Worm (Caenorhabditis elegans) whole organism, young adult: Measurements from ENCODE around the gene Y44A6D.7.

Experiments used
- B0336.3 ChIP-seq: fragments of 200-800 bp; sonication (Bioruptor generic); IDR thresholded peaks from 2 replicates; pipeline ENCODE4 v1.3.6; 2022; ENCODE audit warnings: missing genetic modification characterization, missing compliant biosample characterization
- F10E7.11 ChIP-seq: sonication (generic microtip); optimal IDR thresholded peaks from 2 replicates; lab custom pipeline; 2017; ENCODE audit warnings: mild to moderate bottlenecking, missing genetic modification characterization, moderate library complexity, missing compliant biosample characterization
- F22D6.2 ChIP-seq: sonication (generic microtip); optimal IDR thresholded peaks from 2 replicates; lab custom pipeline; 2016; ENCODE audit warnings: mild to moderate bottlenecking, missing genetic modification characterization, missing compliant biosample characterization
- F33H1.4 ChIP-seq: fragments of 200-800 bp; sonication (Bioruptor generic); IDR thresholded peaks from 2 replicates; pipeline ENCODE4 v1.3.6; 2022; ENCODE audit warnings: missing genetic modification reagents, missing genetic modification characterization, missing compliant biosample characterization
- F37B4.10 ChIP-seq: fragments of 200-800 bp; sonication (Bioruptor generic); IDR thresholded peaks from 2 replicates; pipeline ENCODE4 v1.3.6; 2022; ENCODE audit warnings: missing genetic modification characterization, missing compliant biosample characterization
- F57C9.4 ChIP-seq: sonication (generic microtip); optimal IDR thresholded peaks from 2 replicates; lab custom pipeline; 2017; ENCODE audit warnings: mild to moderate bottlenecking, missing genetic modification characterization, missing compliant biosample characterization
- K11D2.4 ChIP-seq: fragments of 200-800 bp; sonication (Bioruptor generic); IDR thresholded peaks from 2 replicates; pipeline ENCODE4 v1.3.6; 2022; ENCODE audit warnings: missing genetic modification reagents, missing genetic modification characterization, missing compliant biosample characterization
- Y53F4B.3 ChIP-seq: fragments of 200-800 bp; sonication (Bioruptor generic); IDR thresholded peaks from 2 replicates; pipeline ENCODE4 v1.3.6; 2022; ENCODE audit warnings: missing genetic modification reagents, missing genetic modification characterization, missing compliant biosample characterization
- Y95B8A.8 ChIP-seq: fragments of 200-800 bp; sonication (Bioruptor generic); IDR thresholded peaks from 2 replicates; pipeline ENCODE4 v1.3.6; 2022; ENCODE audit warnings: missing genetic modification reagents, missing genetic modification characterization, missing compliant biosample characterization
- ZK185.1 ChIP-seq: sonication (generic microtip); optimal IDR thresholded peaks from 2 replicates; lab custom pipeline; 2016; ENCODE audit warnings: mild to moderate bottlenecking, missing genetic modification characterization, missing compliant biosample characterization; ENCODE audit not compliant: poor library complexity, severe bottlenecking
- akir-1 ChIP-seq: fragments of 200-800 bp; sonication (Bioruptor generic); optimal IDR thresholded peaks from 2 replicates; lab custom pipeline; 2018; ENCODE audit warnings: mild to moderate bottlenecking, missing genetic modification characterization, moderate library complexity, missing compliant biosample characterization
- ama-1 ChIP-seq, 3 experiments: fragments of 150-350 bp in 1 of 3; sonication (generic microtip) in 2 of 3; optimal IDR thresholded peaks; 2 replicates each; lab custom pipeline; 2014 to 2018; ENCODE audit warnings: missing biosample characterization in 2 of 3, missing genetic modification characterization in 2 of 3, missing genetic modification reagents in 2 of 3
- atf-7 ChIP-seq: sonication (generic microtip); optimal IDR thresholded peaks from 2 replicates; lab custom pipeline; 2017; ENCODE audit warnings: mild to moderate bottlenecking, missing genetic modification characterization, missing compliant biosample characterization
- athp-1 ChIP-seq: sonication (generic microtip); optimal IDR thresholded peaks from 2 replicates; lab custom pipeline; 2017; ENCODE audit warnings: mild to moderate bottlenecking, missing genetic modification characterization, missing compliant biosample characterization
- ccch-3 ChIP-seq: fragments of 200-800 bp; sonication (Bioruptor generic); optimal IDR thresholded peaks from 2 replicates; lab custom pipeline; 2018; ENCODE audit warnings: mild to moderate bottlenecking, missing genetic modification characterization, missing compliant biosample characterization
- ceh-91 ChIP-seq: fragments of 200-800 bp; sonication (Bioruptor generic); IDR thresholded peaks from 2 replicates; pipeline ENCODE4 v1.3.6; 2022; ENCODE audit warnings: missing genetic modification reagents, missing genetic modification characterization, missing compliant biosample characterization
- dox-1 ChIP-seq: fragments of 200-800 bp; sonication (Bioruptor generic); IDR thresholded peaks from 2 replicates; pipeline ENCODE4 v1.3.6; 2022; ENCODE audit warnings: missing genetic modification reagents, missing genetic modification characterization, missing compliant biosample characterization
- dpff-1 ChIP-seq: sonication (generic microtip); optimal IDR thresholded peaks from 2 replicates; lab custom pipeline; 2017; ENCODE audit warnings: mild to moderate bottlenecking, missing genetic modification characterization, missing compliant biosample characterization
- dpl-1 ChIP-seq: fragments of 150-350 bp; optimal IDR thresholded peaks from 2 replicates; lab custom pipeline; 2014; ENCODE audit warnings: missing biosample characterization, missing genetic modification reagents, missing genetic modification characterization
- egl-44 ChIP-seq: fragments of 200-800 bp; sonication (Bioruptor generic); IDR thresholded peaks from 2 replicates; pipeline ENCODE4 v1.3.6; 2022; ENCODE audit warnings: missing genetic modification reagents, missing genetic modification characterization, missing compliant biosample characterization
- fkh-3 ChIP-seq: sonication (generic microtip); optimal IDR thresholded peaks from 2 replicates; lab custom pipeline; 2016; ENCODE audit warnings: mild to moderate bottlenecking, missing genetic modification characterization, missing compliant biosample characterization
- him-1 ChIP-seq: sonication (generic microtip); optimal IDR thresholded peaks from 2 replicates; lab custom pipeline; 2016; ENCODE audit warnings: missing genotype, missing genetic modification reagents, missing genetic modification characterization, missing compliant biosample characterization
- hlh-26 ChIP-seq: fragments of 200-800 bp; sonication (Bioruptor generic); conservative IDR thresholded peaks from 2 replicates; pipeline ENCODE4 v1.3.6; 2022; ENCODE audit warnings: missing genetic modification reagents, missing genetic modification characterization, missing compliant biosample characterization
- hmg-1.2 ChIP-seq: fragments of 200-800 bp; sonication (Bioruptor generic); IDR thresholded peaks from 2 replicates; pipeline ENCODE4 v1.3.6; 2022; ENCODE audit warnings: missing genetic modification reagents, missing genetic modification characterization, missing compliant biosample characterization
- hrde-1 ChIP-seq: sonication (generic microtip); optimal IDR thresholded peaks from 2 replicates; lab custom pipeline; 2016; ENCODE audit warnings: missing genetic modification characterization, mild to moderate bottlenecking, missing compliant biosample characterization, moderate library complexity, missing genotype, missing genetic modification reagents, borderline replicate concordance
- let-607 ChIP-seq, 2 experiments: fragments of 200-800 bp in 1 of 2; sonication (Bioruptor generic) in 1 of 2; sonication (generic microtip) in 1 of 2; optimal IDR thresholded peaks; 2 replicates each; lab custom pipeline; 2016 to 2018; ENCODE audit warnings: mild to moderate bottlenecking in 2 of 2, missing compliant biosample characterization in 2 of 2, missing genetic modification characterization in 2 of 2, moderate library complexity in 2 of 2, missing genotype in 1 of 2
- lin-40 ChIP-seq: sonication (generic microtip); optimal IDR thresholded peaks from 2 replicates; lab custom pipeline; 2016; ENCODE audit warnings: missing genetic modification characterization, mild to moderate bottlenecking, missing compliant biosample characterization, missing genotype, missing genetic modification reagents
- lin-54 ChIP-seq: fragments of 200-800 bp; sonication (Bioruptor generic); optimal IDR thresholded peaks from 2 replicates; lab custom pipeline; 2018; ENCODE audit warnings: mild to moderate bottlenecking, missing genetic modification characterization, missing compliant biosample characterization
- lir-1 ChIP-seq: fragments of 200-800 bp; sonication (Bioruptor generic); conservative IDR thresholded peaks from 2 replicates; pipeline ENCODE4 v1.3.6; 2022; ENCODE audit warnings: missing genetic modification reagents, missing genetic modification characterization, missing compliant biosample characterization
- madf-10 ChIP-seq: sonication (generic microtip); optimal IDR thresholded peaks from 2 replicates; lab custom pipeline; 2016; ENCODE audit warnings: mild to moderate bottlenecking, missing genetic modification characterization, missing compliant biosample characterization
- madf-3 ChIP-seq: fragments of 200-800 bp; sonication (Bioruptor generic); IDR thresholded peaks from 2 replicates; pipeline ENCODE4 v1.3.6; 2022; ENCODE audit warnings: missing genetic modification reagents, missing genetic modification characterization, missing compliant biosample characterization
- mes-4 ChIP-seq: sonication (generic microtip); optimal IDR thresholded peaks from 2 replicates; lab custom pipeline; 2016; ENCODE audit warnings: missing genotype, missing genetic modification characterization, missing compliant biosample characterization
- mxl-1 ChIP-seq: sonication (generic microtip); optimal IDR thresholded peaks from 2 replicates; lab custom pipeline; 2016; ENCODE audit warnings: missing genetic modification characterization, missing compliant biosample characterization
- nfyb-1 ChIP-seq: fragments of 200-800 bp; sonication (Bioruptor generic); IDR thresholded peaks from 2 replicates; pipeline ENCODE4 v1.3.6; 2022; ENCODE audit warnings: missing genetic modification reagents, missing genetic modification characterization, missing compliant biosample characterization
- nhr-27 ChIP-seq: fragments of 200-800 bp; sonication (Bioruptor generic); optimal IDR thresholded peaks from 2 replicates; lab custom pipeline; 2018; ENCODE audit warnings: mild to moderate bottlenecking, missing genetic modification characterization, moderate library complexity, missing compliant biosample characterization
- pbrm-1 ChIP-seq: fragments of 200-800 bp; sonication (Bioruptor generic); IDR thresholded peaks from 2 replicates; pipeline ENCODE4 v1.3.6; 2022; ENCODE audit warnings: missing genetic modification reagents, missing genetic modification characterization, missing compliant biosample characterization
- snpc-3.4 ChIP-seq: sonication (generic microtip); optimal IDR thresholded peaks from 2 replicates; lab custom pipeline; 2017; ENCODE audit warnings: missing genetic modification characterization, mild to moderate bottlenecking, missing compliant biosample characterization, antibody characterized with exemption, moderate library complexity, missing genotype, missing genetic modification reagents
- sptf-2 ChIP-seq: fragments of 200-800 bp; sonication (Bioruptor generic); optimal IDR thresholded peaks from 2 replicates; lab custom pipeline; 2018; ENCODE audit warnings: mild to moderate bottlenecking, missing genetic modification characterization, missing compliant biosample characterization
- tbx-9 ChIP-seq: sonication (generic microtip); optimal IDR thresholded peaks from 2 replicates; lab custom pipeline; 2016; ENCODE audit warnings: borderline replicate concordance, missing genetic modification characterization, inconsistent platforms, missing compliant biosample characterization
- tlf-1 ChIP-seq: fragments of 200-800 bp; sonication (Bioruptor generic); optimal IDR thresholded peaks from 2 replicates; lab custom pipeline; 2018; ENCODE audit warnings: mild to moderate bottlenecking, missing genetic modification characterization, missing compliant biosample characterization
- xnd-1 ChIP-seq: sonication (generic microtip); optimal IDR thresholded peaks from 2 replicates; lab custom pipeline; 2016; ENCODE audit warnings: missing genotype, missing genetic modification reagents, missing genetic modification characterization, missing compliant biosample characterization
- zim-3 ChIP-seq: sonication (generic microtip); optimal IDR thresholded peaks from 2 replicates; lab custom pipeline; 2017; ENCODE audit warnings: mild to moderate bottlenecking, missing genetic modification characterization, moderate library complexity, missing compliant biosample characterization
- ztf-25 ChIP-seq: fragments of 200-800 bp; sonication (Bioruptor generic); IDR thresholded peaks from 2 replicates; pipeline ENCODE4 v1.3.6; 2022; ENCODE audit warnings: missing genetic modification reagents, missing genetic modification characterization, missing compliant biosample characterization
- ztf-26 ChIP-seq: sonication (generic microtip); optimal IDR thresholded peaks from 2 replicates; lab custom pipeline; 2017; ENCODE audit warnings: missing genetic modification characterization, missing compliant biosample characterization
- ztf-3 ChIP-seq: fragments of 200-800 bp; sonication (Bioruptor generic); optimal IDR thresholded peaks from 2 replicates; lab custom pipeline; 2018; ENCODE audit warnings: mild to moderate bottlenecking, missing genetic modification characterization, missing compliant biosample characterization

Y44A6D.7 gene

ce11 chrV:20785050-20785847 lies 29.3 kb upstream of the Y44A6D.7 start:
- TF ChIP-seq lin-54 (GFP tag; lab: Kevin White, UChicago) (peak; percentile 40), B0336.3 (GFP tag; lab: Robert Waterston, UW) (0 out of 2 replicates have a peak, but pooled peaks have one; percentile 33), ccch-3 (GFP tag; lab: Kevin White, UChicago) (no peak), hlh-26 (GFP tag; lab: Robert Waterston, UW) (no peak), lir-1 (no peak), ama-1 (optimal IDR thresholded peaks at IDR 0.05; lab: Kevin White, UChicago) (peak; percentile 10), ama-1 (GFP tag; optimal IDR thresholded peaks at IDR 0.05; lab: Kevin White, UChicago) (no peak), athp-1 (no peak), F33H1.4 (GFP tag; lab: Robert Waterston, UW) (no peak), fkh-3 (tag; lab: Kevin White, UChicago) (no peak), sptf-2 (GFP tag; lab: Kevin White, UChicago) (no peak), dox-1 (GFP tag; lab: Robert Waterston, UW) (no peak), ztf-3 (GFP tag; lab: Kevin White, UChicago) (no peak), ZK185.1 (tag; lab: Kevin White, UChicago) (peak; percentile 50), F37B4.10 (GFP tag; lab: Robert Waterston, UW) (no peak), snpc-3.4 (tag; lab: Kevin White, UChicago) (peak; percentile 11), xnd-1 (no peak), dpff-1 (peak; percentile 15), atf-7 (tag; lab: Kevin White, UChicago) (peak; percentile 29), tlf-1 (GFP tag; lab: Kevin White, UChicago) (peak; percentile 10), ceh-91 (GFP tag; lab: Robert Waterston, UW) (no peak), ztf-25 (no peak), nhr-27 (no peak), mxl-1 (tag; lab: Kevin White, UChicago) (no peak), let-607 (tag; optimal IDR thresholded peaks at IDR 0.05; lab: Kevin White, UChicago) (no peak), mes-4 (tag; lab: Kevin White, UChicago) (no peak), hrde-1 (no peak), F22D6.2 (tag; lab: Kevin White, UChicago) (no peak), Y53F4B.3 (GFP tag; lab: Robert Waterston, UW) (no peak), zim-3 (tag; lab: Kevin White, UChicago) (no peak), pbrm-1 (peak; percentile 42), tbx-9 (tag; lab: Kevin White, UChicago) (no peak), nfyb-1 (GFP tag; lab: Robert Waterston, UW) (peak; percentile 62), egl-44 (GFP tag; lab: Robert Waterston, UW) (no peak), him-1 (tag; lab: Kevin White, UChicago) (no peak), F57C9.4 (tag; lab: Kevin White, UChicago) (no peak), akir-1 (peak; percentile 28), ztf-26 (tag; lab: Kevin White, UChicago) (no peak), K11D2.4 (GFP tag; lab: Robert Waterston, UW) (no peak), madf-3 (GFP tag; lab: Robert Waterston, UW) (no peak), F10E7.11 (tag; lab: Kevin White, UChicago) (no peak), dpl-1 (GFP tag; lab: Kevin White, UChicago) (no peak), Y95B8A.8 (no peak), hmg-1.2 (GFP tag; lab: Robert Waterston, UW) (0 out of 2 replicates have a peak, but pooled peaks have one; percentile 17), madf-10 (tag; lab: Kevin White, UChicago) (peak; percentile 72), lin-40 (peak; percentile 0)
- TF ChIP-seq, all 124 proteins: peak for 14
